Worm (Caenorhabditis elegans): ENCODE results near the gene cyn-1.

The cyn-1 gene

DNA sequence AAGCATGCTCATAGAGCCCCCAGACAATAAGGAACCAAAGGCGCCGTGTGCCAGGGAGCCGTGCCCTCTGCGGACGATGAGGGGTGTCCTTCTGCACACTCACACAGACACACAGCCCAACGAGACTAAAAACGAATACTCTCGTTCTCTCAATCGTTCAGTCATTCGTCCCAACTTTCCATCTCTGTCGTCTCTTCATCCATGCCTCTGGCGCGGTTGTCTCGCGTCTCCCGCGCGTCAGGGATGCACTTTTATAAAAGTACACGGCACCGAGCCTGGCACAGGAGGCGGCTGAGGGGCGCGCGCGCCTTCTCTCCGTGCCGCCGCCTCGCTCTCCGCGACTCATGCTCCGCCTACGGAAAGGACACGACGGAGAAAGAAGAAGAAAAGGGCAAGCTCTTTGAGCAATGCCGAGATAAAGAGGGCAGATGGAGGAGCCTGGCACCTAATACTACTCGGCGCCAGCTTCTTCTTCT is 10.6 kb downstream of the cyn-1 start (continued):
- no peak for TF ChIP-seq F16B12.6 (tag; optimal IDR thresholded peaks at IDR 0.05)
- TF ChIP-seq snpc-4 (tag; optimal IDR thresholded peaks at IDR 0.05) = no peak
- no peak for TF ChIP-seq sox-4 (tag; optimal IDR thresholded peaks at IDR 0.05)
- TF ChIP-seq mab-9 (GFP tag; IDR thresholded peaks at IDR 0.05) = no peak
- TF ChIP-seq grh-1 (GFP tag; IDR thresholded peaks at IDR 0.05) = no peak
- TF ChIP-seq ceh-88 (GFP tag; IDR thresholded peaks at IDR 0.05) = no peak
- no peak for TF ChIP-seq snu-23 (GFP tag; optimal IDR thresholded peaks at IDR 0.05)
- TF ChIP-seq dsc-1 (tag; optimal IDR thresholded peaks at IDR 0.05) = no peak
- TF ChIP-seq rnt-1 (tag; optimal IDR thresholded peaks at IDR 0.05) = no peak
- no peak for TF ChIP-seq vab-15 (tag; optimal IDR thresholded peaks at IDR 0.05)
- TF ChIP-seq lin-15B (tag; optimal IDR thresholded peaks at IDR 0.05) = no peak
- no peak for TF ChIP-seq alr-1 (tag; optimal IDR thresholded peaks at IDR 0.05; ENCODE audit: borderline replicate concordance)
- TF ChIP-seq nhr-90 (tag; optimal IDR thresholded peaks at IDR 0.05; ENCODE audit: poor library complexity) = no peak
- no peak for TF ChIP-seq ets-5 (GFP tag; IDR thresholded peaks at IDR 0.05)
- no peak for TF ChIP-seq egl-13 (tag; optimal IDR thresholded peaks at IDR 0.05)
- TF ChIP-seq nhr-19 (GFP tag; conservative IDR thresholded peaks at IDR 0.05) = no peak
- TF ChIP-seq ceh-63 (GFP tag; optimal IDR thresholded peaks at IDR 0.05) = no peak
- TF ChIP-seq fos-1 (tag; optimal IDR thresholded peaks at IDR 0.05) = no peak
- no peak for TF ChIP-seq unc-62 (GFP tag; optimal IDR thresholded peaks at IDR 0.05)
- no peak for TF ChIP-seq nhr-77 (tag; optimal IDR thresholded peaks at IDR 0.05)
- no peak for TF ChIP-seq aha-1 (tag; optimal IDR thresholded peaks at IDR 0.05)
- no peak for TF ChIP-seq C04F5.9 (tag; optimal IDR thresholded peaks at IDR 0.05)
- TF ChIP-seq fkh-8 (tag; optimal IDR thresholded peaks at IDR 0.05) = peak; percentile 7
- no peak for TF ChIP-seq elt-3 (tag; optimal IDR thresholded peaks at IDR 0.05)
- no peak for TF ChIP-seq mdl-1 (tag; optimal IDR thresholded peaks at IDR 0.05)
- TF ChIP-seq fkh-10 (GFP tag; optimal IDR thresholded peaks at IDR 0.05) = peak; percentile 66
- TF ChIP-seq mep-1 (tag; optimal IDR thresholded peaks at IDR 0.05) = no peak
- TF ChIP-seq ceh-82 (tag; optimal IDR thresholded peaks at IDR 0.05) = peak in 1 of 3 experiments; percentile 18
- TF ChIP-seq isw-1 (GFP tag; IDR thresholded peaks at IDR 0.05) = no peak
- TF ChIP-seq lin-35 (GFP tag; optimal IDR thresholded peaks at IDR 0.05) = peak in 1 of 2 experiments; percentile 2
- no peak for TF ChIP-seq Y116A8C.19 (tag; optimal IDR thresholded peaks at IDR 0.05; ENCODE audit: borderline replicate concordance)

ce11 chrV:14368272-14369052 is 12.6 kb downstream of the cyn-1 start:
- TF ChIP-seq fkh-8 (tag; optimal IDR thresholded peaks at IDR 0.05) = no peak
- TF ChIP-seq lin-13 (GFP tag; optimal IDR thresholded peaks at IDR 0.05) = no peak
- no peak for TF ChIP-seq efl-1 (optimal IDR thresholded peaks at IDR 0.05)
- no peak for TF ChIP-seq efl-1 (GFP tag; optimal IDR thresholded peaks at IDR 0.05 in 1 of 2)
- no peak for TF ChIP-seq swsn-7 (tag; optimal IDR thresholded peaks at IDR 0.05)
- TF ChIP-seq tlp-1 (tag; optimal IDR thresholded peaks at IDR 0.05) = no peak
- no peak for TF ChIP-seq mdl-1 (tag; optimal IDR thresholded peaks at IDR 0.05)
- no peak for TF ChIP-seq nhr-19 (GFP tag; conservative IDR thresholded peaks at IDR 0.05)

ce11 chrV:14369412-14369811 is 13.5 kb downstream of the cyn-1 start:
- no peak for TF ChIP-seq aly-2 (tag; optimal IDR thresholded peaks at IDR 0.05)
- no peak for TF ChIP-seq unc-98 (GFP tag; IDR thresholded peaks at IDR 0.05)
- no peak for TF ChIP-seq C16A3.4 (tag; optimal IDR thresholded peaks at IDR 0.05)
- TF ChIP-seq ceh-63 (GFP tag; optimal IDR thresholded peaks at IDR 0.05) = no peak
- TF ChIP-seq efl-1 (optimal IDR thresholded peaks at IDR 0.05) = no peak
- TF ChIP-seq efl-1 (GFP tag; optimal IDR thresholded peaks at IDR 0.05 in 1 of 2) = peak in 1 of 2 experiments; percentile 69
- TF ChIP-seq vab-15 (tag; optimal IDR thresholded peaks at IDR 0.05) = no peak

All from whole organism, L1 larva.